Worm (Caenorhabditis elegans) whole organism, L4/young adult: Measurements from ENCODE around the gene rde-11.

Experiments used
- dao-5 ChIP-seq: sonication (generic microtip); optimal IDR thresholded peaks from 2 replicates; lab custom pipeline; 2016; ENCODE audit warnings: missing genotype, missing genetic modification characterization, moderate library complexity, missing compliant biosample characterization
- him-1 ChIP-seq: sonication (generic microtip); optimal IDR thresholded peaks from 2 replicates; lab custom pipeline; 2016; ENCODE audit warnings: missing genotype, missing genetic modification reagents, missing genetic modification characterization, missing compliant biosample characterization

- no peak for TF ChIP-seq him-1 (tag; lab: Kevin White, UChicago)
- no peak for TF ChIP-seq dao-5
Measured at ce11 chrIV:13070142-13070541, 34.9 kb upstream of the rde-11 start, which contains the start of gene scl-7.
